Worm (Caenorhabditis elegans): ENCODE measurements around the gene F43C11.11.

The F43C11.11 gene

ce11 chrII:2336177-2336576 is 27.4 kb downstream of the F43C11.11 start:
- no peak for TF ChIP-seq cog-1 (tag; optimal IDR thresholded peaks at IDR 0.05)

- no peak for TF ChIP-seq ztf-23 (GFP tag; IDR thresholded peaks at IDR 0.05)
- no peak for TF ChIP-seq cog-1 (tag; optimal IDR thresholded peaks at IDR 0.05)
- TF ChIP-seq T22C8.4 (GFP tag; IDR thresholded peaks at IDR 0.05): no peak
- TF ChIP-seq klf-2 (GFP tag; conservative IDR thresholded peaks at IDR 0.05): no peak
- TF ChIP-seq flt-1 (GFP tag; IDR thresholded peaks at IDR 0.05): no peak
- no peak for TF ChIP-seq ztf-29 (GFP tag; IDR thresholded peaks at IDR 0.05)
- TF ChIP-seq ref-1 (GFP tag; conservative IDR thresholded peaks at IDR 0.05): no peak
- TF ChIP-seq med-1 (GFP tag; optimal IDR thresholded peaks at IDR 0.05; ENCODE audit: insufficient read depth): no peak
- no peak for TF ChIP-seq tab-1 (GFP tag; IDR thresholded peaks at IDR 0.05)
Observed at ce11 chrII:2335572-2335971, 28.0 kb downstream of the F43C11.11 start, which contains the start of gene F43C11.7. Gene F43C11.7, plus strand, starts transcription at chrII:2335897.

ce11 chrII:2332220-2332619 is 31.4 kb downstream of the F43C11.11 start, which contains the start of gene F43C11.8:
Gene F43C11.8, plus strand, starts transcription at chrII:2332520.
- TF ChIP-seq T22C8.4 (GFP tag; IDR thresholded peaks at IDR 0.05): no peak
- TF ChIP-seq ztf-23 (GFP tag; IDR thresholded peaks at IDR 0.05): no peak
- no peak for TF ChIP-seq flt-1 (GFP tag; IDR thresholded peaks at IDR 0.05)
- TF ChIP-seq klf-2 (GFP tag; conservative IDR thresholded peaks at IDR 0.05): no peak
- TF ChIP-seq med-1 (GFP tag; optimal IDR thresholded peaks at IDR 0.05; ENCODE audit: insufficient read depth): no peak
- no peak for TF ChIP-seq tab-1 (GFP tag; IDR thresholded peaks at IDR 0.05)
- no peak for TF ChIP-seq ref-1 (GFP tag; conservative IDR thresholded peaks at IDR 0.05)
- no peak for TF ChIP-seq ztf-29 (GFP tag; IDR thresholded peaks at IDR 0.05)
- no peak for TF ChIP-seq cog-1 (tag; optimal IDR thresholded peaks at IDR 0.05)

- TF ChIP-seq klf-2 (GFP tag; conservative IDR thresholded peaks at IDR 0.05) (no peak), flt-1 (GFP tag; IDR thresholded peaks at IDR 0.05) (peak; percentile 63)
Observed at ce11 chrII:2330462-2330861, 33.1 kb downstream of the F43C11.11 start.

- TF ChIP-seq tab-1 (GFP tag; IDR thresholded peaks at IDR 0.05): no peak
- no peak for TF ChIP-seq T22C8.4 (GFP tag; IDR thresholded peaks at IDR 0.05)
- no peak for TF ChIP-seq klf-2 (GFP tag; conservative IDR thresholded peaks at IDR 0.05)
- TF ChIP-seq cog-1 (tag; optimal IDR thresholded peaks at IDR 0.05): no peak
- no peak for TF ChIP-seq ztf-29 (GFP tag; IDR thresholded peaks at IDR 0.05)
- no peak for TF ChIP-seq ref-1 (GFP tag; conservative IDR thresholded peaks at IDR 0.05)
- no peak for TF ChIP-seq flt-1 (GFP tag; IDR thresholded peaks at IDR 0.05)
- no peak for TF ChIP-seq ztf-23 (GFP tag; IDR thresholded peaks at IDR 0.05)
- TF ChIP-seq med-1 (GFP tag; optimal IDR thresholded peaks at IDR 0.05; ENCODE audit: insufficient read depth): no peak
Observed at ce11 chrII:2328963-2329442, 34.6 kb downstream of the F43C11.11 start, which contains the start of the genes ZK1240.8 and ZK1240.1. Gene ZK1240.8, minus strand, starts transcription at chrII:2329063. Gene ZK1240.1, plus strand, starts transcription at chrII:2329392.

ce11 chrII:2324956-2325355 is 38.6 kb downstream of the F43C11.11 start, which contains the start of gene ZK1240.11:
Gene ZK1240.11, plus strand, starts transcription at chrII:2325256.
- TF ChIP-seq tab-1 (GFP tag; IDR thresholded peaks at IDR 0.05) (no peak), T22C8.4 (GFP tag; IDR thresholded peaks at IDR 0.05) (no peak), klf-2 (GFP tag; conservative IDR thresholded peaks at IDR 0.05) (no peak), cog-1 (tag; optimal IDR thresholded peaks at IDR 0.05) (no peak), ztf-23 (GFP tag; IDR thresholded peaks at IDR 0.05) (no peak), flt-1 (GFP tag; IDR thresholded peaks at IDR 0.05) (no peak), ref-1 (GFP tag; conservative IDR thresholded peaks at IDR 0.05) (no peak), med-1 (GFP tag; optimal IDR thresholded peaks at IDR 0.05; ENCODE audit: insufficient read depth) (no peak), ztf-29 (GFP tag; IDR thresholded peaks at IDR 0.05) (no peak)

- TF ChIP-seq med-1 (GFP tag; optimal IDR thresholded peaks at IDR 0.05; ENCODE audit: insufficient read depth) (no peak), ref-1 (GFP tag; conservative IDR thresholded peaks at IDR 0.05) (no peak)
Observed at ce11 chrII:2322857-2323518, 40.6 kb downstream of the F43C11.11 start, which contains the start of the genes ZK1240.6 and ZK1240.2. Gene ZK1240.6, minus strand, starts transcription at chrII:2322907. Gene ZK1240.2, plus strand, starts transcription at chrII:2323376.

ce11 chrII:2320097-2320496 is 43.5 kb downstream of the F43C11.11 start, which contains the start of gene ZK1240.3:
Gene ZK1240.3, plus strand, starts transcription at chrII:2320334.
- TF ChIP-seq ztf-23 (GFP tag; IDR thresholded peaks at IDR 0.05) (no peak), ztf-29 (GFP tag; IDR thresholded peaks at IDR 0.05) (no peak), cog-1 (tag; optimal IDR thresholded peaks at IDR 0.05) (no peak), T22C8.4 (GFP tag; IDR thresholded peaks at IDR 0.05) (no peak), flt-1 (GFP tag; IDR thresholded peaks at IDR 0.05) (no peak), med-1 (GFP tag; optimal IDR thresholded peaks at IDR 0.05; ENCODE audit: insufficient read depth) (no peak), tab-1 (GFP tag; IDR thresholded peaks at IDR 0.05) (no peak), klf-2 (GFP tag; conservative IDR thresholded peaks at IDR 0.05) (no peak), ref-1 (GFP tag; conservative IDR thresholded peaks at IDR 0.05) (no peak)

ce11 chrII:2317883-2318357 is 45.7 kb downstream of the F43C11.11 start, which contains the start of the genes ZK1240.5 and ZK1240.9:
Gene ZK1240.5, minus strand, starts transcription at chrII:2317933.
Gene ZK1240.9, plus strand, starts transcription at chrII:2318189.
- TF ChIP-seq klf-2 (GFP tag; conservative IDR thresholded peaks at IDR 0.05) (no peak), med-1 (GFP tag; optimal IDR thresholded peaks at IDR 0.05; ENCODE audit: insufficient read depth) (no peak)

ce11 chrII:2312747-2313146 is 50.8 kb downstream of the F43C11.11 start, which contains the start of the genes trim-21 and B0281.1:
Gene trim-21, minus strand, starts transcription at chrII:2312847.
Gene B0281.1, plus strand, starts transcription at chrII:2313067.
- TF ChIP-seq klf-2 (GFP tag; conservative IDR thresholded peaks at IDR 0.05): no peak
- TF ChIP-seq tab-1 (GFP tag; IDR thresholded peaks at IDR 0.05): no peak
- TF ChIP-seq ztf-29 (GFP tag; IDR thresholded peaks at IDR 0.05): no peak
- TF ChIP-seq T22C8.4 (GFP tag; IDR thresholded peaks at IDR 0.05): no peak
- TF ChIP-seq flt-1 (GFP tag; IDR thresholded peaks at IDR 0.05): no peak
- no peak for TF ChIP-seq med-1 (GFP tag; optimal IDR thresholded peaks at IDR 0.05; ENCODE audit: insufficient read depth)
- no peak for TF ChIP-seq ztf-23 (GFP tag; IDR thresholded peaks at IDR 0.05)
- TF ChIP-seq ref-1 (GFP tag; conservative IDR thresholded peaks at IDR 0.05): no peak
- TF ChIP-seq cog-1 (tag; optimal IDR thresholded peaks at IDR 0.05): no peak
